Fruit fly (Drosophila melanogaster) whole organism, prepupa: ENCODE data around the gene Hsp67Bc.

Experiments
- Blimp-1 ChIP-seq: fragments of 200-800 bp; sonication (Bioruptor generic); optimal IDR thresholded peaks from 3 replicates; lab custom pipeline; 2017; ENCODE audit warnings: missing biosample characterization, missing genetic modification characterization, mild to moderate bottlenecking, moderate library complexity, missing genetic modification reagents
- CG10631 ChIP-seq: fragments of 200-800 bp; sonication (Bioruptor generic); optimal IDR thresholded peaks from 2 replicates; lab custom pipeline; 2016; ENCODE audit warnings: missing biosample characterization, missing genetic modification characterization
- CG6276 ChIP-seq: fragments of 200-800 bp; sonication (Bioruptor generic); optimal IDR thresholded peaks from 2 replicates; lab custom pipeline; 2017; ENCODE audit warnings: missing biosample characterization, mild to moderate bottlenecking, missing genetic modification characterization
- CG6854 ChIP-seq: fragments of 200-800 bp; sonication (Bioruptor generic); optimal IDR thresholded peaks from 2 replicates; lab custom pipeline; 2017; ENCODE audit warnings: missing biosample characterization, mild to moderate bottlenecking, missing genetic modification characterization
- CG8632 ChIP-seq: fragments of 200-800 bp; sonication (Bioruptor generic); optimal IDR thresholded peaks from 3 replicates; lab custom pipeline; 2016; ENCODE audit warnings: missing biosample characterization, missing genetic modification characterization
- Eip93F ChIP-seq: fragments of 200-800 bp; sonication (Bioruptor generic); optimal IDR thresholded peaks from 2 replicates; lab custom pipeline; 2016; ENCODE audit warnings: missing biosample characterization, mild to moderate bottlenecking, missing genetic modification characterization
- Lpt ChIP-seq: fragments of 200-800 bp; sonication (Bioruptor generic); optimal IDR thresholded peaks from 3 replicates; lab custom pipeline; 2016; ENCODE audit warnings: missing biosample characterization, missing genetic modification characterization
- esn ChIP-seq: fragments of 200-800 bp; sonication (Bioruptor generic); optimal IDR thresholded peaks from 2 replicates; lab custom pipeline; 2016; ENCODE audit warnings: missing biosample characterization, mild to moderate bottlenecking, missing genetic modification characterization, moderate library complexity
- topi ChIP-seq: fragments of 200-800 bp; sonication (Bioruptor generic); optimal IDR thresholded peaks from 3 replicates; lab custom pipeline; 2016; ENCODE audit warnings: missing biosample characterization, missing genetic modification characterization

DNA sequence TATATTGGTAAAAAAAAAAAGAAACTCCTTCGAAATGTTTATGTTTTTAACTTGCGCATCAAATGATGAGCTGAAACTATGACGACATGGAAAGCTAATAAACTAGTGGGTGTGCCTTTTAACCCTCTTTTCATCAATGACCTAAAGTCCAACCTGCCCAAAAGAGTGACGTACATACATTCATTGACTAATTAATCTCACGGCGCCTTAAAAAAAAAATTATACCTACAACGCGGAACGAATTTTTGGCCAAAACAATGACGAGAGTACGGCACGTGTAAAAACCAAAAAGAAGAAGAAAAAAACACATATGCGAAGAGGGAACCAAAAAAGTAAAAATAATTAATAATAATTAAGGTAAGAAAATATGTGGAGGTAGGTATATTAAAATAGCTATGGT is 33.8 kb downstream of the Hsp67Bc start, which contains the start of gene PGRP-LC:
- TF ChIP-seq CG6854 (GFP tag; lab: Kevin White, UChicago) (no peak), Blimp-1 (GFP tag; lab: Kevin White, UChicago) (no peak), CG6276 (GFP tag; lab: Kevin White, UChicago) (no peak), CG10631 (GFP tag; lab: Kevin White, UChicago) (no peak), esn (GFP tag; lab: Kevin White, UChicago) (no peak), CG8632 (GFP tag; lab: Kevin White, UChicago) (no peak), Eip93F (GFP tag; lab: Kevin White, UChicago) (no peak), topi (GFP tag; lab: Kevin White, UChicago) (no peak), Lpt (GFP tag; lab: Kevin White, UChicago) (no peak)
